Fruit fly (Drosophila melanogaster) whole organism, embryonic: ENCODE results near the gene CG13676.
A peak's percentile ranks its signal among the peaks of the same experiment; 100 is the strongest.

Source experiments
- Atf6 ChIP-seq: fragments of 200-800 bp; sonication (Bioruptor generic); IDR thresholded peaks from 2 replicates; pipeline ENCODE4 v1.3.6; 2022; ENCODE audit warnings: missing biosample characterization, missing genetic modification characterization
- BEAF-32 ChIP-seq: fragments of 200-800 bp; sonication (Bioruptor generic); optimal IDR thresholded peaks from 3 replicates; lab custom pipeline; 2017; ENCODE audit warnings: missing biosample characterization, missing genetic modification characterization, mild to moderate bottlenecking, moderate library complexity, missing genetic modification reagents
- CG1024 ChIP-seq: fragments of 200-800 bp; sonication (Bioruptor generic); IDR thresholded peaks from 2 replicates; pipeline ENCODE4 v1.3.6; 2022; ENCODE audit warnings: missing biosample characterization, missing genetic modification characterization
- CG10654 ChIP-seq: fragments of 200-800 bp; sonication (Bioruptor generic); optimal IDR thresholded peaks from 2 replicates; lab custom pipeline; 2016; ENCODE audit warnings: missing biosample characterization, missing genetic modification characterization
- CG11247 ChIP-seq: fragments of 200-800 bp; sonication (Bioruptor generic); IDR thresholded peaks from 2 replicates; pipeline ENCODE4 v1.3.6; 2022; ENCODE audit warnings: missing biosample characterization, missing genetic modification characterization
- CG11696 ChIP-seq: fragments of 200-800 bp; sonication (Bioruptor generic); IDR thresholded peaks from 2 replicates; pipeline ENCODE4 v1.3.6; 2022; ENCODE audit warnings: missing biosample characterization, missing genetic modification characterization
- CG12155 ChIP-seq: fragments of 200-800 bp; sonication (Bioruptor generic); optimal IDR thresholded peaks from 3 replicates; lab custom pipeline; 2016; ENCODE audit warnings: missing biosample characterization, missing genetic modification characterization
- CG12236 ChIP-seq: fragments of 200-800 bp; sonication (Bioruptor generic); optimal IDR thresholded peaks from 2 replicates; lab custom pipeline; 2016; ENCODE audit warnings: missing biosample characterization, missing genetic modification characterization
- CG12769 ChIP-seq: fragments of 200-800 bp; sonication (Bioruptor generic); optimal IDR thresholded peaks from 2 replicates; lab custom pipeline; 2019; ENCODE audit warnings: missing biosample characterization, mild to moderate bottlenecking, missing genetic modification characterization, moderate library complexity
- CG14710 ChIP-seq: fragments of 200-800 bp; sonication (Bioruptor generic); optimal IDR thresholded peaks from 3 replicates; lab custom pipeline; 2019; ENCODE audit warnings: missing biosample characterization, mild to moderate bottlenecking, missing genetic modification characterization, moderate library complexity
- CG17359 ChIP-seq: fragments of 200-800 bp; sonication (Bioruptor generic); optimal IDR thresholded peaks from 3 replicates; lab custom pipeline; 2018; ENCODE audit warnings: missing biosample characterization, mild to moderate bottlenecking, missing genetic modification characterization, moderate library complexity
- CG18262 ChIP-seq: fragments of 200-800 bp; optimal IDR thresholded peaks from 3 replicates; lab custom pipeline; 2019; ENCODE audit warnings: missing biosample characterization, mild to moderate bottlenecking, missing genetic modification characterization, moderate library complexity
- CG32532 ChIP-seq: fragments of 200-800 bp; sonication (Bioruptor generic); IDR thresholded peaks from 2 replicates; pipeline ENCODE4 v1.3.6; 2022; ENCODE audit warnings: missing biosample characterization, missing genetic modification characterization
- CG4360 ChIP-seq: fragments of 200-800 bp; sonication (Bioruptor generic); IDR thresholded peaks from 2 replicates; pipeline ENCODE4 v1.3.6; 2022; ENCODE audit warnings: missing biosample characterization, missing genetic modification characterization
- CG6791 ChIP-seq: fragments of 200-800 bp; sonication (Bioruptor generic); IDR thresholded peaks from 3 replicates; pipeline ENCODE4 v1.3.6; 2022; ENCODE audit warnings: missing biosample characterization, missing genetic modification characterization; ENCODE audit not compliant: partially characterized antibody
- CG8281 ChIP-seq: fragments of 200-800 bp; sonication (Bioruptor generic); optimal IDR thresholded peaks from 2 replicates; lab custom pipeline; 2018; ENCODE audit warnings: missing biosample characterization, mild to moderate bottlenecking, missing genetic modification characterization, moderate library complexity
- CHES-1-like ChIP-seq: fragments of 200-800 bp; sonication (Bioruptor generic); optimal IDR thresholded peaks from 2 replicates; lab custom pipeline; 2016; ENCODE audit warnings: missing biosample characterization, missing genetic modification characterization
- HLH3B ChIP-seq: fragments of 200-800 bp; sonication (Bioruptor generic); IDR thresholded peaks from 2 replicates; pipeline ENCODE4 v1.3.6; 2022; ENCODE audit warnings: missing biosample characterization, missing genetic modification characterization
- Mad ChIP-seq: fragments of 200-800 bp; sonication (Bioruptor generic); optimal IDR thresholded peaks from 2 replicates; lab custom pipeline; 2016; ENCODE audit warnings: missing biosample characterization, missing genetic modification characterization
- Mrtf ChIP-seq: fragments of 200-800 bp; sonication (Bioruptor generic); IDR thresholded peaks from 3 replicates; pipeline ENCODE4 v1.3.6; 2022; ENCODE audit warnings: missing biosample characterization, missing genetic modification characterization
- Myb ChIP-seq: fragments of 200-800 bp; sonication (Bioruptor generic); optimal IDR thresholded peaks from 2 replicates; lab custom pipeline; 2016; ENCODE audit warnings: missing biosample characterization, missing genetic modification characterization
- Neu2 ChIP-seq: fragments of 200-800 bp; sonication (Bioruptor generic); optimal IDR thresholded peaks from 3 replicates; lab custom pipeline; 2016; ENCODE audit warnings: missing biosample characterization, missing genetic modification characterization, borderline replicate concordance
- Nf-YB ChIP-seq: fragments of 200-800 bp; sonication (Bioruptor generic); optimal IDR thresholded peaks from 3 replicates; lab custom pipeline; 2019; ENCODE audit warnings: missing biosample characterization, mild to moderate bottlenecking, missing genetic modification characterization, moderate library complexity
- Nf-YC ChIP-seq: fragments of 200-800 bp; optimal IDR thresholded peaks from 3 replicates; lab custom pipeline; 2019; ENCODE audit warnings: missing biosample characterization, mild to moderate bottlenecking, missing genetic modification characterization, moderate library complexity
- Optix ChIP-seq: fragments of 200-800 bp; sonication (Bioruptor generic); IDR thresholded peaks from 3 replicates; pipeline ENCODE4 v1.3.6; 2022; ENCODE audit warnings: missing biosample characterization, missing genetic modification characterization
- Sox100B ChIP-seq: fragments of 200-800 bp; sonication (Bioruptor generic); optimal IDR thresholded peaks from 3 replicates; lab custom pipeline; 2018; ENCODE audit warnings: missing biosample characterization, mild to moderate bottlenecking, missing genetic modification characterization
- Spps ChIP-seq: fragments of 200-800 bp; sonication (Bioruptor generic); optimal IDR thresholded peaks from 2 replicates; lab custom pipeline; 2018; ENCODE audit warnings: missing biosample characterization, mild to moderate bottlenecking, missing genetic modification characterization
- Tbp ChIP-seq: fragments of >200 bp; optimal IDR thresholded peaks from 2 replicates; lab custom pipeline; 2018; ENCODE audit warnings: missing biosample characterization, missing genetic modification characterization
- chinmo ChIP-seq: fragments of 200-800 bp; sonication (Bioruptor generic); IDR thresholded peaks from 4 replicates; pipeline ENCODE4 v1.3.6; 2022; ENCODE audit warnings: missing biosample characterization, missing genetic modification characterization; ENCODE audit not compliant: partially characterized antibody
- chm ChIP-seq: fragments of 200-800 bp; sonication (Bioruptor generic); IDR thresholded peaks from 2 replicates; pipeline ENCODE4 v1.3.6; 2022; ENCODE audit warnings: missing biosample characterization, missing genetic modification characterization
- dan ChIP-seq: fragments of 200-800 bp; sonication (Bioruptor generic); IDR thresholded peaks from 2 replicates; pipeline ENCODE4 v1.3.6; 2022; ENCODE audit warnings: missing biosample characterization, missing genetic modification characterization
- fd102C ChIP-seq: fragments of 200-800 bp; sonication (Bioruptor generic); optimal IDR thresholded peaks from 2 replicates; lab custom pipeline; 2018; ENCODE audit warnings: missing biosample characterization, mild to moderate bottlenecking, missing genetic modification characterization, moderate library complexity
- fru ChIP-seq: fragments of >200 bp; optimal IDR thresholded peaks from 2 replicates; lab custom pipeline; 2017
- insv ChIP-seq, 2 experiments: fragments of 200-800 bp; sonication (Bioruptor generic); optimal IDR thresholded peaks; 3 replicates each; lab custom pipeline; 2016 to 2018; ENCODE audit warnings: missing biosample characterization in 2 of 2, missing genetic modification characterization in 2 of 2
- klu ChIP-seq: fragments of 200-800 bp; sonication (Bioruptor generic); IDR thresholded peaks from 2 replicates; pipeline ENCODE4 v1.3.6; 2022; ENCODE audit warnings: missing biosample characterization, missing genetic modification characterization
- kni ChIP-seq: fragments of 200-800 bp; sonication (Bioruptor generic); optimal IDR thresholded peaks from 3 replicates; lab custom pipeline; 2017; ENCODE audit warnings: mild to moderate bottlenecking, missing biosample characterization, missing genetic modification reagents, missing genetic modification characterization
- nerfin-2 ChIP-seq: fragments of 200-800 bp; sonication (Bioruptor generic); IDR thresholded peaks from 2 replicates; pipeline ENCODE4 v1.3.6; 2022; ENCODE audit warnings: missing biosample characterization, missing genetic modification characterization; ENCODE audit not compliant: partially characterized antibody
- org-1 ChIP-seq: fragments of 200-800 bp; sonication (Bioruptor generic); optimal IDR thresholded peaks from 2 replicates; lab custom pipeline; 2017; ENCODE audit warnings: missing biosample characterization, missing genetic modification characterization
- pfk ChIP-seq: fragments of 200-800 bp; sonication (Bioruptor generic); optimal IDR thresholded peaks from 2 replicates; lab custom pipeline; 2018; ENCODE audit warnings: missing biosample characterization, mild to moderate bottlenecking, missing genetic modification characterization, moderate library complexity
- repo ChIP-seq: fragments of 200-800 bp; sonication (Bioruptor generic); optimal IDR thresholded peaks from 2 replicates; lab custom pipeline; 2016; ENCODE audit warnings: missing biosample characterization, missing genetic modification characterization
- shn ChIP-seq: fragments of 200-800 bp; sonication (Bioruptor generic); optimal IDR thresholded peaks from 3 replicates; lab custom pipeline; 2016; ENCODE audit warnings: missing biosample characterization, missing genetic modification characterization
- sima ChIP-seq: fragments of 200-800 bp; sonication (Bioruptor generic); optimal IDR thresholded peaks from 2 replicates; lab custom pipeline; 2016; ENCODE audit warnings: missing biosample characterization, missing genetic modification characterization
- sisA ChIP-seq: fragments of 200-800 bp; sonication (Bioruptor generic); IDR thresholded peaks from 2 replicates; pipeline ENCODE4 v1.3.6; 2022; ENCODE audit warnings: missing biosample characterization, missing genetic modification characterization
- stc ChIP-seq: fragments of 200-800 bp; sonication (Bioruptor generic); IDR thresholded peaks from 2 replicates; pipeline ENCODE4 v1.3.6; 2022; ENCODE audit warnings: missing biosample characterization, missing genetic modification characterization
- tap ChIP-seq: fragments of 200-800 bp; optimal IDR thresholded peaks from 3 replicates; lab custom pipeline; 2019; ENCODE audit warnings: missing biosample characterization, mild to moderate bottlenecking, missing genetic modification characterization, moderate library complexity
- vvl ChIP-seq: fragments of 200-800 bp; sonication (Bioruptor generic); IDR thresholded peaks from 2 replicates; pipeline ENCODE4 v1.3.6; 2022; ENCODE audit warnings: missing biosample characterization, missing genetic modification characterization
- wdn ChIP-seq: fragments of 200-800 bp; sonication (Bioruptor generic); IDR thresholded peaks from 2 replicates; pipeline ENCODE4 v1.3.6; 2022; ENCODE audit warnings: missing biosample characterization, missing genetic modification characterization
- z ChIP-seq: fragments of 200-800 bp; sonication (Bioruptor generic); IDR thresholded peaks from 3 replicates; pipeline ENCODE4 v1.3.6; 2022; ENCODE audit warnings: missing biosample characterization, missing genetic modification characterization

The CG13676 gene

dm6 chr3L:8187397-8187811 is 35.8 kb upstream of the CG13676 start (continued):
- TF ChIP-seq pfk (GFP tag; lab: Kevin White, UChicago) (no peak), z (no peak), CHES-1-like (no peak), shn (GFP tag; lab: Kevin White, UChicago) (no peak), CG18262 (tag; lab: Kevin White, UChicago) (no peak), CG32532 (GFP tag; lab: Robert Waterston, UW) (peak; percentile 42; the same call in 1 of the 2 replicates), nerfin-2 (GFP tag; lab: Robert Waterston, UW) (peak; percentile 21; the same call in 1 of the 2 replicates), wdn (GFP tag; lab: Robert Waterston, UW) (no peak)

dm6 chr3L:8186627-8187396 is 35.2 kb upstream of the CG13676 start, which contains the start of the genes ERR and Atg18a:
TSS of gene ERR (minus strand) at chr3L:8186671.
TSS of gene Atg18a (plus strand) at chr3L:8186857.
- TF ChIP-seq CG10654 (GFP tag; lab: Kevin White, UChicago) (peak; percentile 82), sima (GFP tag; lab: Kevin White, UChicago) (no peak), Myb (GFP tag; lab: Kevin White, UChicago) (peak; percentile 51), CG4360 (GFP tag; lab: Robert Waterston, UW) (peak; percentile 85), Mad (GFP tag; lab: Kevin White, UChicago) (peak; percentile 90), CG6791 (GFP tag; lab: Robert Waterston, UW) (peak; percentile 45; the same call in 1 of the 3 replicates), CG8281 (tag; lab: Kevin White, UChicago) (peak; percentile 48), CG1024 (GFP tag; lab: Robert Waterston, UW) (peak; percentile 54; the same call in 1 of the 2 replicates), Nf-YC (tag; lab: Kevin White, UChicago) (peak; percentile 81), fru (no peak), Nf-YB (peak; percentile 33), sisA (peak; percentile 91), CG11247 (GFP tag; lab: Robert Waterston, UW) (peak; percentile 80), org-1 (GFP tag; lab: Kevin White, UChicago) (peak; percentile 30), klu (GFP tag; lab: Robert Waterston, UW) (peak; percentile 93), dan (GFP tag; lab: Robert Waterston, UW) (peak; percentile 78), insv (GFP tag; optimal IDR thresholded peaks at IDR 0.05; lab: Kevin White, UChicago) (peak in 1 of 2 experiments; percentile 67), Mrtf (GFP tag; lab: Robert Waterston, UW) (peak; percentile 79), Tbp (no peak), vvl (GFP tag; lab: Robert Waterston, UW) (peak; percentile 85), CG12155 (GFP tag; lab: Kevin White, UChicago) (peak; percentile 90), chm (GFP tag; lab: Robert Waterston, UW) (peak; percentile 50), Spps (peak; percentile 44), Neu2 (no peak), HLH3B (GFP tag; lab: Robert Waterston, UW) (peak; percentile 80), fd102C (GFP tag; lab: Kevin White, UChicago) (no peak), kni (peak; percentile 90), stc (peak; percentile 40; the same call in 1 of the 2 replicates), Atf6 (GFP tag; lab: Robert Waterston, UW) (peak; percentile 86), Sox100B (GFP tag; lab: Kevin White, UChicago) (no peak), CG17359 (tag; lab: Kevin White, UChicago) (peak; percentile 77), repo (GFP tag; lab: Kevin White, UChicago) (peak; percentile 20), tap (tag; lab: Kevin White, UChicago) (no peak), chinmo (GFP tag; lab: Robert Waterston, UW) (peak; percentile 47; the same call in 1 of the 4 replicates), Optix (GFP tag; lab: Robert Waterston, UW) (peak; percentile 61; the same call in 2 of the 3 replicates), CG11696 (GFP tag; lab: Robert Waterston, UW) (0 out of 2 replicates have a peak, but pooled peaks have one; percentile 13), CG12769 (tag; lab: Kevin White, UChicago) (peak; percentile 77), CG12236 (GFP tag; lab: Kevin White, UChicago) (peak; percentile 25), CG14710 (tag; lab: Kevin White, UChicago) (peak; percentile 90), BEAF-32 (GFP tag; lab: Kevin White, UChicago) (peak; percentile 87)
